Worm (Caenorhabditis elegans) whole organism, L1 larva: Measurements from ENCODE around the gene bath-44.

Source experiments
- aha-1 ChIP-seq: fragments of 150-350 bp; optimal IDR thresholded peaks from 2 replicates; lab custom pipeline; 2014; ENCODE audit warnings: missing biosample characterization, missing genetic modification characterization
- ceh-88 ChIP-seq: fragments of 200-800 bp; sonication (Bioruptor generic); IDR thresholded peaks from 2 replicates; pipeline ENCODE4 v1.3.6; 2022; ENCODE audit warnings: missing genetic modification characterization, missing compliant biosample characterization
- fos-1 ChIP-seq: fragments of 150-350 bp; optimal IDR thresholded peaks from 2 replicates; lab custom pipeline; 2014; ENCODE audit warnings: missing biosample characterization, missing genetic modification characterization
- lir-3 ChIP-seq: sonication (generic microtip); optimal IDR thresholded peaks from 2 replicates; lab custom pipeline; 2016; ENCODE audit warnings: mild to moderate bottlenecking, missing genetic modification characterization, moderate library complexity, missing compliant biosample characterization; ENCODE audit not compliant: poor library complexity
- nhr-28 ChIP-seq: fragments of 150-350 bp; optimal IDR thresholded peaks from 2 replicates; lab custom pipeline; 2014; ENCODE audit warnings: missing biosample characterization, missing genetic modification characterization
- sox-4 ChIP-seq: sonication (generic microtip); optimal IDR thresholded peaks from 2 replicates; lab custom pipeline; 2016; ENCODE audit warnings: missing genetic modification characterization, missing compliant biosample characterization

ce11 chrII:7413275-7413674, 18.5 kb downstream of the bath-44 start:
- TF ChIP-seq fos-1 (tag; lab: Kevin White, UChicago) (no peak), nhr-28 (tag; lab: Kevin White, UChicago) (no peak), sox-4 (tag; lab: Kevin White, UChicago) (no peak), lir-3 (no peak), ceh-88 (GFP tag; lab: Robert Waterston, UW) (no peak), aha-1 (tag; lab: Kevin White, UChicago) (no peak)
